Worm (Caenorhabditis elegans) whole organism, L4 larva: ENCODE results near the gene shw-1.

ENCODE experiments used
- F49E8.2 ChIP-seq: sonication (generic microtip); optimal IDR thresholded peaks from 2 replicates; lab custom pipeline; 2016; ENCODE audit warnings: missing compliant biosample characterization, mild to moderate bottlenecking, missing genetic modification characterization, borderline replicate concordance
- T20F7.1 ChIP-seq: fragments of 200-800 bp; sonication (Bioruptor generic); optimal IDR thresholded peaks from 2 replicates; lab custom pipeline; 2018; ENCODE audit warnings: mild to moderate bottlenecking, missing genetic modification characterization, missing compliant biosample characterization
- Y48G9A.11 ChIP-seq: fragments of 200-800 bp; sonication (Bioruptor generic); IDR thresholded peaks from 2 replicates; pipeline ENCODE4 v1.3.6; 2022; ENCODE audit warnings: missing genetic modification reagents, missing genetic modification characterization, missing compliant biosample characterization
- hlh-30 ChIP-seq: sonication (generic microtip); optimal IDR thresholded peaks from 2 replicates; lab custom pipeline; 2017; ENCODE audit warnings: antibody characterized with exemption, mild to moderate bottlenecking, missing genetic modification characterization, missing compliant biosample characterization; ENCODE audit not compliant: insufficient read depth
- nhr-11 ChIP-seq: fragments of 150-350 bp; optimal IDR thresholded peaks from 2 replicates; lab custom pipeline; 2014; ENCODE audit warnings: missing biosample characterization, missing genetic modification characterization
- nhr-237 ChIP-seq: sonication (generic microtip); optimal IDR thresholded peaks from 2 replicates; lab custom pipeline; 2017; ENCODE audit warnings: missing biosample characterization, missing genetic modification characterization
- nhr-42 ChIP-seq: fragments of 200-800 bp; sonication (Bioruptor generic); IDR thresholded peaks from 2 replicates; pipeline ENCODE4 v1.3.6; 2022; ENCODE audit warnings: missing genetic modification characterization, missing compliant biosample characterization
- nhr-77 ChIP-seq: fragments of 150-350 bp; optimal IDR thresholded peaks from 2 replicates; lab custom pipeline; 2014; ENCODE audit warnings: missing biosample characterization, missing genetic modification characterization
- snpc-4 ChIP-seq: fragments of 150-350 bp; optimal IDR thresholded peaks from 2 replicates; lab custom pipeline; 2014; ENCODE audit warnings: missing biosample characterization, missing genetic modification characterization
- unc-39 ChIP-seq: sonication (generic microtip); optimal IDR thresholded peaks from 2 replicates; lab custom pipeline; 2017; ENCODE audit warnings: missing biosample characterization, missing genetic modification characterization
- ztf-11 ChIP-seq: fragments of 150-350 bp; optimal IDR thresholded peaks from 2 replicates; lab custom pipeline; 2014; ENCODE audit warnings: missing biosample characterization, missing genetic modification characterization

DNA sequence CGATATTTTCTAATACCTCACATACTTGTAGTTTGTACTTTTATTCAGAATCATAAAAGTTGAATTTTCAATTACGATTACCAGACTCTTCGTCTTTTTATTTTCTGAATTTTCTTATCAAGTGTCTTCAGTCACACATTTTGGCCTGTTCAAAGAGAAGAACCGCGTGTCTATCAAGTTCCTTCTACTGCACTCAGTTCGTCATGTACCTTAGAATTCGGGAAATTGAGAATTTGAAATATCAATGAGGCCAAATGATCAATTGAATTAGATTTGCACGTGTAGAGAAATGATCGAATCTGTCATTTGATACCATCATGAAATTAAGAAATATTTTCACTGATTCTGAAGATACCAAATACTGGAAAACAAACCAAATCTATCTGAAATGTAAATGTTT is 57.7 kb downstream of the shw-1 start:
- no peak for TF ChIP-seq F49E8.2 (tag; lab: Kevin White, UChicago)
- TF ChIP-seq hlh-30: peak; percentile 69
- no peak for TF ChIP-seq nhr-77
- no peak for TF ChIP-seq nhr-42
- no peak for TF ChIP-seq snpc-4 (tag; lab: Kevin White, UChicago)
- TF ChIP-seq ztf-11 (tag; lab: Kevin White, UChicago): no peak
- TF ChIP-seq nhr-237: no peak
- no peak for TF ChIP-seq Y48G9A.11 (GFP tag; lab: Robert Waterston, UW)
- no peak for TF ChIP-seq T20F7.1
- TF ChIP-seq nhr-11 (tag; lab: Kevin White, UChicago): no peak
- no peak for TF ChIP-seq unc-39 (tag; lab: Kevin White, UChicago)
